Fruit fly (Drosophila melanogaster) whole organism, embryonic: ENCODE data around the gene CG4577.

Experiments used
- Asciz ChIP-seq: fragments of 200-800 bp; sonication (Bioruptor generic); optimal IDR thresholded peaks from 2 replicates; lab custom pipeline; 2017; ENCODE audit warnings: missing biosample characterization, mild to moderate bottlenecking, missing genetic modification characterization, missing genetic modification reagents
- Awh ChIP-seq: fragments of 200-800 bp; sonication (Bioruptor generic); IDR thresholded peaks from 2 replicates; pipeline ENCODE4, ENCODE4 v1.3.6; 2022; ENCODE audit warnings: missing biosample characterization, missing genetic modification characterization
- Bgb ChIP-seq: fragments of 200-800 bp; sonication (Bioruptor generic); IDR thresholded peaks from 2 replicates; pipeline ENCODE4 v1.3.6; 2022; ENCODE audit warnings: missing biosample characterization, missing genetic modification characterization; ENCODE audit not compliant: partially characterized antibody
- Bteb2 ChIP-seq: fragments of 200-800 bp; sonication (Bioruptor generic); optimal IDR thresholded peaks from 2 replicates; lab custom pipeline; 2016; ENCODE audit warnings: missing biosample characterization, missing genetic modification characterization
- C15 ChIP-seq: fragments of 200-800 bp; sonication (Bioruptor generic); IDR thresholded peaks from 3 replicates; pipeline ENCODE4 v1.3.6; 2022; ENCODE audit warnings: missing biosample characterization, missing genetic modification characterization
- CG10565 ChIP-seq: fragments of 200-800 bp; sonication (Bioruptor generic); optimal IDR thresholded peaks from 3 replicates; lab custom pipeline; 2016; ENCODE audit warnings: missing biosample characterization, mild to moderate bottlenecking, missing genetic modification characterization
- CG13894 ChIP-seq: fragments of 200-800 bp; sonication (Bioruptor generic); optimal IDR thresholded peaks from 3 replicates; lab custom pipeline; 2018; ENCODE audit warnings: missing biosample characterization, mild to moderate bottlenecking, missing genetic modification characterization, moderate library complexity
- CG15073 ChIP-seq: fragments of 200-800 bp; sonication (Bioruptor generic); optimal IDR thresholded peaks from 2 replicates; lab custom pipeline; 2016; ENCODE audit warnings: missing biosample characterization, missing genetic modification characterization
- CG17829 ChIP-seq: fragments of 200-800 bp; optimal IDR thresholded peaks from 2 replicates; lab custom pipeline; 2019; ENCODE audit warnings: missing biosample characterization, mild to moderate bottlenecking, missing genetic modification characterization, moderate library complexity
- CG30403 ChIP-seq: fragments of 200-800 bp; sonication (Bioruptor generic); optimal IDR thresholded peaks from 3 replicates; lab custom pipeline; 2016; ENCODE audit warnings: missing biosample characterization, missing genetic modification characterization
- CG32532 ChIP-seq: fragments of 200-800 bp; sonication (Bioruptor generic); IDR thresholded peaks from 2 replicates; pipeline ENCODE4 v1.3.6; 2022; ENCODE audit warnings: missing biosample characterization, missing genetic modification characterization
- CG3281 ChIP-seq: fragments of 200-800 bp; sonication (Bioruptor generic); optimal IDR thresholded peaks from 3 replicates; lab custom pipeline; 2017; ENCODE audit warnings: missing biosample characterization, mild to moderate bottlenecking, missing genetic modification characterization
- CG33213 ChIP-seq: fragments of 200-800 bp; sonication (Bioruptor generic); optimal IDR thresholded peaks from 3 replicates; lab custom pipeline; 2016; ENCODE audit warnings: missing biosample characterization, missing genetic modification characterization
- CG34422 ChIP-seq: fragments of 200-800 bp; sonication (Bioruptor generic); IDR thresholded peaks from 3 replicates; pipeline ENCODE4 v1.3.6; 2022; ENCODE audit warnings: missing biosample characterization, missing genetic modification characterization
- CG4617 ChIP-seq: fragments of 200-800 bp; sonication (Bioruptor generic); optimal IDR thresholded peaks from 3 replicates; lab custom pipeline; 2016; ENCODE audit warnings: missing biosample characterization, missing genetic modification characterization, borderline replicate concordance
- CG5953 ChIP-seq: fragments of 200-800 bp; sonication (Bioruptor generic); IDR thresholded peaks from 2 replicates; pipeline ENCODE4 v1.3.6; 2022; ENCODE audit warnings: missing biosample characterization, missing genetic modification characterization
- CG6683 ChIP-seq: fragments of 200-800 bp; sonication (Bioruptor generic); optimal IDR thresholded peaks from 2 replicates; lab custom pipeline; 2017; ENCODE audit warnings: missing biosample characterization, mild to moderate bottlenecking, missing genetic modification characterization, missing genetic modification reagents
- CG6813 ChIP-seq: fragments of 200-800 bp; sonication (Bioruptor generic); optimal IDR thresholded peaks from 2 replicates; lab custom pipeline; 2017; ENCODE audit warnings: missing biosample characterization, missing genetic modification characterization, mild to moderate bottlenecking, moderate library complexity, missing genetic modification reagents
- CG7839 ChIP-seq: fragments of 200-800 bp; sonication (Bioruptor generic); optimal IDR thresholded peaks from 3 replicates; lab custom pipeline; 2018; ENCODE audit warnings: missing biosample characterization, mild to moderate bottlenecking, missing genetic modification characterization, moderate library complexity
- Chrac-16 ChIP-seq: fragments of 200-800 bp; sonication (Bioruptor generic); optimal IDR thresholded peaks from 3 replicates; lab custom pipeline; 2016; ENCODE audit warnings: missing biosample characterization, missing genetic modification characterization
- Deaf1 ChIP-seq: fragments of 200-800 bp; optimal IDR thresholded peaks from 3 replicates; lab custom pipeline; 2019; ENCODE audit warnings: missing biosample characterization, mild to moderate bottlenecking, missing genetic modification characterization, moderate library complexity
- Eip74EF ChIP-seq, 2 experiments: fragments of 200-800 bp in 1 of 2; fragments of >200 bp in 1 of 2; sonication (Bioruptor generic) in 1 of 2; optimal IDR thresholded peaks; 2 replicates each; lab custom pipeline; 2017 to 2019; ENCODE audit warnings: missing biosample characterization in 2 of 2, missing genetic modification characterization in 2 of 2, mild to moderate bottlenecking in 1 of 2, moderate library complexity in 1 of 2
- Hmx ChIP-seq: fragments of 200-800 bp; sonication (Bioruptor generic); optimal IDR thresholded peaks from 2 replicates; lab custom pipeline; 2016; ENCODE audit warnings: missing biosample characterization, missing genetic modification characterization
- NK7.1 ChIP-seq: fragments of 200-800 bp; sonication (Bioruptor generic); optimal IDR thresholded peaks from 3 replicates; lab custom pipeline; 2016; ENCODE audit warnings: missing biosample characterization, missing genetic modification characterization
- NfI ChIP-seq: fragments of 200-800 bp; sonication (Bioruptor generic); optimal IDR thresholded peaks from 3 replicates; lab custom pipeline; 2018; ENCODE audit warnings: missing biosample characterization, mild to moderate bottlenecking, missing genetic modification characterization, moderate library complexity
- Pdp1 ChIP-seq, 2 experiments: fragments of 200-800 bp; sonication (Bioruptor generic); optimal IDR thresholded peaks; 3 replicates each; lab custom pipeline; 2016; ENCODE audit warnings: missing biosample characterization in 2 of 2, missing genetic modification characterization in 2 of 2, mild to moderate bottlenecking in 1 of 2, moderate library complexity in 1 of 2
- Rx ChIP-seq: fragments of 200-800 bp; sonication (Bioruptor generic); IDR thresholded peaks from 2 replicates; pipeline ENCODE4 v1.3.6; 2022; ENCODE audit warnings: missing biosample characterization, missing genetic modification characterization
- Sox100B ChIP-seq: fragments of 200-800 bp; sonication (Bioruptor generic); optimal IDR thresholded peaks from 3 replicates; lab custom pipeline; 2018; ENCODE audit warnings: missing biosample characterization, mild to moderate bottlenecking, missing genetic modification characterization
- ac ChIP-seq: fragments of 200-800 bp; sonication (Bioruptor generic); optimal IDR thresholded peaks from 3 replicates; lab custom pipeline; 2017; ENCODE audit warnings: missing biosample characterization, mild to moderate bottlenecking, missing genetic modification characterization
- ap ChIP-seq: fragments of 200-800 bp; sonication (Bioruptor generic); IDR thresholded peaks from 2 replicates; pipeline ENCODE4 v1.3.6; 2022; ENCODE audit warnings: missing biosample characterization, missing genetic modification characterization
- caup ChIP-seq: fragments of 200-800 bp; sonication (Bioruptor generic); optimal IDR thresholded peaks from 3 replicates; lab custom pipeline; 2017; ENCODE audit warnings: missing biosample characterization, mild to moderate bottlenecking, missing genetic modification characterization, moderate library complexity; ENCODE audit not compliant: severe bottlenecking
- dm ChIP-seq: fragments of 200-800 bp; sonication (Bioruptor generic); optimal IDR thresholded peaks from 3 replicates; lab custom pipeline; 2016; ENCODE audit warnings: missing biosample characterization, missing genetic modification characterization
- kah ChIP-seq: fragments of 200-800 bp; sonication (Bioruptor generic); optimal IDR thresholded peaks from 2 replicates; lab custom pipeline; 2018; ENCODE audit warnings: missing biosample characterization, mild to moderate bottlenecking, missing genetic modification characterization
- kay ChIP-seq: fragments of 200-800 bp; sonication (Bioruptor generic); optimal IDR thresholded peaks from 2 replicates; lab custom pipeline; 2016; ENCODE audit warnings: missing biosample characterization, missing genetic modification characterization
- nerfin-1 ChIP-seq: fragments of 200-800 bp; sonication (Bioruptor generic); optimal IDR thresholded peaks from 3 replicates; lab custom pipeline; 2019; ENCODE audit warnings: missing biosample characterization, mild to moderate bottlenecking, missing genetic modification characterization, moderate library complexity
- nerfin-2 ChIP-seq: fragments of 200-800 bp; sonication (Bioruptor generic); IDR thresholded peaks from 2 replicates; pipeline ENCODE4 v1.3.6; 2022; ENCODE audit warnings: missing biosample characterization, missing genetic modification characterization; ENCODE audit not compliant: partially characterized antibody
- nmo ChIP-seq: fragments of 200-800 bp; sonication (Bioruptor generic); optimal IDR thresholded peaks from 2 replicates; lab custom pipeline; 2018; ENCODE audit warnings: missing biosample characterization, mild to moderate bottlenecking, missing genetic modification characterization, moderate library complexity
- onecut ChIP-seq: fragments of 200-800 bp; sonication (Bioruptor generic); IDR thresholded peaks from 2 replicates; pipeline ENCODE4 v1.3.6; 2022; ENCODE audit warnings: missing biosample characterization, missing genetic modification characterization
- p53 ChIP-seq: fragments of 200-800 bp; sonication (Bioruptor generic); optimal IDR thresholded peaks from 2 replicates; lab custom pipeline; 2016; ENCODE audit warnings: missing biosample characterization, missing genetic modification characterization
- pita ChIP-seq: fragments of 200-800 bp; sonication (Bioruptor generic); optimal IDR thresholded peaks from 2 replicates; lab custom pipeline; 2017; ENCODE audit warnings: missing biosample characterization, mild to moderate bottlenecking, missing genetic modification characterization
- pros ChIP-seq: fragments of 200-800 bp; sonication (Bioruptor generic); optimal IDR thresholded peaks from 3 replicates; lab custom pipeline; 2019; ENCODE audit warnings: missing biosample characterization, mild to moderate bottlenecking, missing genetic modification characterization, moderate library complexity
- sd ChIP-seq: fragments of 200-800 bp; sonication (Bioruptor generic); optimal IDR thresholded peaks from 3 replicates; lab custom pipeline; 2018; ENCODE audit warnings: missing biosample characterization, mild to moderate bottlenecking, missing genetic modification characterization, moderate library complexity
- seq ChIP-seq: fragments of 200-800 bp; sonication (Bioruptor generic); IDR thresholded peaks from 2 replicates; pipeline ENCODE4 v1.3.6; 2022; ENCODE audit warnings: missing biosample characterization, missing genetic modification characterization
- shn ChIP-seq: fragments of 200-800 bp; sonication (Bioruptor generic); optimal IDR thresholded peaks from 3 replicates; lab custom pipeline; 2016; ENCODE audit warnings: missing biosample characterization, missing genetic modification characterization
- sug ChIP-seq: fragments of 200-800 bp; optimal IDR thresholded peaks from 2 replicates; lab custom pipeline; 2019; ENCODE audit warnings: missing biosample characterization, mild to moderate bottlenecking, missing genetic modification characterization, moderate library complexity
- tap ChIP-seq: fragments of 200-800 bp; optimal IDR thresholded peaks from 3 replicates; lab custom pipeline; 2019; ENCODE audit warnings: missing biosample characterization, mild to moderate bottlenecking, missing genetic modification characterization, moderate library complexity
- tin ChIP-seq: fragments of 200-800 bp; sonication (Bioruptor generic); optimal IDR thresholded peaks from 3 replicates; lab custom pipeline; 2016; ENCODE audit warnings: missing biosample characterization, missing genetic modification characterization
- tup ChIP-seq: fragments of 200-800 bp; sonication (Bioruptor generic); optimal IDR thresholded peaks from 2 replicates; lab custom pipeline; 2016; ENCODE audit warnings: missing biosample characterization, mild to moderate bottlenecking, missing genetic modification characterization, moderate library complexity
- vnd ChIP-seq: fragments of 200-800 bp; sonication (Bioruptor generic); IDR thresholded peaks from 3 replicates; pipeline ENCODE4 v1.3.6; 2022; ENCODE audit warnings: missing biosample characterization, missing genetic modification characterization; ENCODE audit not compliant: partially characterized antibody

Gene CG4577

DNA sequence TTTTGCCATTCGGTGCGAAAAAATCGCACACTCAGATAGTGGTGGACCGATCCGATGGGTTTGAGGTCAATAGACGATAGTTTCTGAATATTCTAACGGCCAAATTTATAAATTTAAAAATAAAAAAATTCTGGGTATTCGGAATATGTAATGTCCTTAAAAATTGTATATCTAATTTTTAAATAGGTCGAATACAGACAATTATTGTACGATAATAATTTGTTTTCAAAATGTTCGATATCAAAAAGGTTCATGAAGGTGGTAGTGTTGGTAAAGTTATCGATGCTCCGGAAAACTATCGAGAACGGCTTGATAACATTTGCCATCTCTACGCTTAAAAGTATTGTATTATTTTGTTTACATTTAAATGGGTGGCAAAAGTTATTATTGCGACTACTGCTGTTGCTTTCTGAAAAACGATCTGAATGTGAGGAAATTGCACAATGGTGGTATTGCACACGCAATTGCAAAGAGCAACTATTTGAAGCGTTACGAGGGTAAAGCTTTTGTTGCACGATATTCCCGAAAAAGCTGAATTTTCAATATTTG, 35.4 kb downstream of the CG4577 start, which contains the start of the genes CG31922 and Plap (continued):
- TF ChIP-seq Hmx (GFP tag; lab: Kevin White, UChicago): peak; percentile 46
- TF ChIP-seq tap: no peak
- TF ChIP-seq Rx: no peak
- peak; percentile 59 for TF ChIP-seq shn (GFP tag; lab: Kevin White, UChicago)
- TF ChIP-seq CG32532: peak; percentile 60
- TF ChIP-seq CG10565 (GFP tag; lab: Kevin White, UChicago): no peak
- TF ChIP-seq Bgb (GFP tag; lab: Robert Waterston, UW): peak; percentile 81
- TF ChIP-seq CG6683 (GFP tag; lab: Kevin White, UChicago): no peak
- TF ChIP-seq CG6813: no peak
- no peak for TF ChIP-seq Eip74EF (GFP tag; optimal IDR thresholded peaks at IDR 0.05; lab: Kevin White, UChicago)
- no peak for TF ChIP-seq p53 (GFP tag; lab: Kevin White, UChicago)
- peak; percentile 87 for TF ChIP-seq sug (tag; lab: Kevin White, UChicago)
- TF ChIP-seq Sox100B (GFP tag; lab: Kevin White, UChicago): no peak
- TF ChIP-seq C15 (GFP tag; lab: Robert Waterston, UW): no peak
- TF ChIP-seq CG5953 (GFP tag; lab: Robert Waterston, UW): no peak
- TF ChIP-seq CG34422: no peak
- TF ChIP-seq kah: no peak
- TF ChIP-seq Pdp1 (GFP tag; optimal IDR thresholded peaks at IDR 0.05; lab: Kevin White, UChicago): peak; percentile 63 to 68
- TF ChIP-seq vnd (GFP tag; lab: Robert Waterston, UW): peak; percentile 91
- TF ChIP-seq seq (GFP tag; lab: Robert Waterston, UW): peak; percentile 32; the same call in 1 of the 2 replicates
- TF ChIP-seq CG3281 (GFP tag; lab: Kevin White, UChicago): peak; percentile 63
- peak; percentile 42; the same call in 1 of the 2 replicates for TF ChIP-seq Awh (GFP tag; lab: Robert Waterston, UW)
- TF ChIP-seq CG17829 (tag; lab: Kevin White, UChicago): peak; percentile 80
- peak; percentile 64 for TF ChIP-seq nerfin-1 (tag; lab: Kevin White, UChicago)
- peak; percentile 41 for TF ChIP-seq Deaf1 (tag; lab: Kevin White, UChicago)
- no peak for TF ChIP-seq CG13894 (tag; lab: Kevin White, UChicago)
- TF ChIP-seq pros: no peak
- TF ChIP-seq ap: 0 out of 2 replicates have a peak, but pooled peaks have one; percentile 4
- no peak for TF ChIP-seq ac (GFP tag; lab: Kevin White, UChicago)
- TF ChIP-seq CG15073 (GFP tag; lab: Kevin White, UChicago): no peak
- peak; percentile 81 for TF ChIP-seq nerfin-2 (GFP tag; lab: Robert Waterston, UW)
- TF ChIP-seq kay: peak; percentile 53
- TF ChIP-seq CG7839: no peak
- peak; percentile 14 for TF ChIP-seq caup (GFP tag; lab: Kevin White, UChicago)
- TF ChIP-seq dm (GFP tag; lab: Kevin White, UChicago): peak; percentile 38
- no peak for TF ChIP-seq NK7.1 (GFP tag; lab: Kevin White, UChicago)
- no peak for TF ChIP-seq Asciz
- no peak for TF ChIP-seq tup
- peak; percentile 68 for TF ChIP-seq CG4617 (GFP tag; lab: Kevin White, UChicago)
- no peak for TF ChIP-seq pita (GFP tag; lab: Kevin White, UChicago)
- peak; percentile 87 for TF ChIP-seq CG30403 (GFP tag; lab: Kevin White, UChicago)
- TF ChIP-seq tin: peak; percentile 76
- peak; percentile 57 for TF ChIP-seq CG33213 (GFP tag; lab: Kevin White, UChicago)
- peak; percentile 64 for TF ChIP-seq Chrac-16 (GFP tag; lab: Kevin White, UChicago)
- no peak for TF ChIP-seq sd
- TF ChIP-seq onecut: no peak; the same call in 1 of the 2 replicates
- TF ChIP-seq NfI (GFP tag; lab: Kevin White, UChicago): peak; percentile 75
- peak; percentile 85 for TF ChIP-seq nmo (GFP tag; lab: Kevin White, UChicago)
- peak; percentile 56 for TF ChIP-seq Bteb2 (GFP tag; lab: Kevin White, UChicago)
